Fruit fly (Drosophila melanogaster) whole organism, prepupa: ENCODE data around the gene Herp.

Experiments used
- CG3919 ChIP-seq: fragments of 200-800 bp; sonication (Bioruptor generic); optimal IDR thresholded peaks from 3 replicates; lab custom pipeline; 2016; ENCODE audit warnings: missing biosample characterization, missing genetic modification characterization
- Ets21C ChIP-seq: fragments of 200-800 bp; sonication (Bioruptor generic); optimal IDR thresholded peaks from 3 replicates; lab custom pipeline; 2016; ENCODE audit warnings: missing biosample characterization, missing genetic modification characterization
- Hr39 ChIP-seq: fragments of 200-800 bp; sonication (Bioruptor generic); optimal IDR thresholded peaks from 2 replicates; lab custom pipeline; 2016; ENCODE audit warnings: missing biosample characterization, missing genetic modification characterization
- Hr4 ChIP-seq: fragments of 200-800 bp; sonication (Bioruptor generic); optimal IDR thresholded peaks from 3 replicates; lab custom pipeline; 2016; ENCODE audit warnings: missing biosample characterization, missing genetic modification characterization
- Smox ChIP-seq: fragments of 200-800 bp; sonication (Bioruptor generic); optimal IDR thresholded peaks from 3 replicates; lab custom pipeline; 2016; ENCODE audit warnings: missing biosample characterization, missing genetic modification characterization
- dac ChIP-seq: fragments of 200-800 bp; sonication (Bioruptor generic); optimal IDR thresholded peaks from 2 replicates; lab custom pipeline; 2017; ENCODE audit warnings: missing biosample characterization, mild to moderate bottlenecking, missing genetic modification characterization
- esn ChIP-seq: fragments of 200-800 bp; sonication (Bioruptor generic); optimal IDR thresholded peaks from 2 replicates; lab custom pipeline; 2016; ENCODE audit warnings: missing biosample characterization, mild to moderate bottlenecking, missing genetic modification characterization, moderate library complexity
- fd59A ChIP-seq: fragments of 200-800 bp; sonication (Bioruptor generic); optimal IDR thresholded peaks from 2 replicates; lab custom pipeline; 2017; ENCODE audit warnings: missing biosample characterization, mild to moderate bottlenecking, missing genetic modification characterization, missing genetic modification reagents

DNA sequence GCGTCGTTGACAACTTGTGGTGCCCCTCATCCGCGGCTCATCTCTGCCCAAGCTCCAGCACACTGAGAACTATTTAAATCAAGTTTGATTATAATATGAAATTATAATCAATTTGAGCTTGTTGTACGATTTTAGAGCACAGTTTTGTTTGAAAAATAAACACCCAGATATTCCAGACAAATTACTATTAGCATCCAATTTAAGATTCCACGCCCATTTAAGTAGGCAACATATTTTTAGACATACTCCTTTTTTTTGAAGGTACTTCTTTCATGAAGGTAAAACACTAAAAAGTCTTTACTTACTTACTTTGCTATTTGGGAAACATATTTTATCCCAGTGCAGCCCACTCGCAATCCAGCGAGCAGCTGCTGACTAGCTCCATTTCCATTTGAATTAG, 38.2 kb upstream of the Herp start:
- TF ChIP-seq fd59A (GFP tag; lab: Kevin White, UChicago) = no peak
- TF ChIP-seq Smox (GFP tag; lab: Kevin White, UChicago) = no peak
- no peak for TF ChIP-seq dac
- TF ChIP-seq Ets21C (GFP tag; lab: Kevin White, UChicago) = no peak
- TF ChIP-seq Hr39 = no peak
- TF ChIP-seq esn = no peak
- no peak for TF ChIP-seq Hr4 (GFP tag; lab: Kevin White, UChicago)
- no peak for TF ChIP-seq CG3919
